Worm (Caenorhabditis elegans): ENCODE data around the gene C47D12.4.

The C47D12.4 gene

DNA sequence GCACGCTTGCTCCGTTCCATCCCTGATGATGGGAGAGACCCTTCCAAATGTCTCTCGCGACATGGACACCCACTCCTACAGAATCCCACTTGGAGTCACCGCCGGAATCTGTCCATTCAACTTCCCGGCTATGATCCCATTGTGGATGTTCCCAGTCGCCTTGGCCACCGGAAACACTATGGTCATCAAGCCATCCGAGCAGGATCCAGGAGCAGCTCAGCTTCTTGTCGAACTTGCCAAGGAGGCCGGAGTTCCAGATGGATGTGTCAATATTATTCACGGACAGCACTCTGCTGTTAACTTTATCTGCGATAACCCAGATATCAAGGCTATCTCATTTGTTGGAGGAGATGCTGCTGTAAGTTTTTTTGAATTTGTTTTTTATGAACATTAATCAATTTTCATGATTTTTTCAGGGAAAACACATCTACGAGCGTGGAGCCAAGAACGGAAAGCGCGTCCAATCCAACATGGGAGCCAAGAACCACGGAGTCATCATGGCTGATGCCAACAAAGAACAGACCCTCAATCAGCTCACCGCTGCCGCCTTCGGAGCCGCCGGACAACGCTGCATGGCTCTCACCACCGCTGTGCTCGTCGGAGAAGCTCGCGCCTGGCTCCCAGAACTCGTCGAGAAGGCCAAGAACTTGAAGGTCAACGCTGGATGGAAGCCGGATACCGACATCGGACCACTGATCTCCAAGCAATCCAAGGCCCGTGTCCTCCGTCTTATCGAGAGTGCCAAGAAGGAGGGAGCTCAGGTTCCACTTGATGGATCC lies 48.4 kb downstream of the C47D12.4 start:
- TF ChIP-seq cog-1 (tag; optimal IDR thresholded peaks at IDR 0.05) (no peak), tab-1 (GFP tag; IDR thresholded peaks at IDR 0.05) (no peak), med-1 (GFP tag; optimal IDR thresholded peaks at IDR 0.05; ENCODE audit: insufficient read depth) (no peak), klf-2 (GFP tag; conservative IDR thresholded peaks at IDR 0.05) (no peak), T22C8.4 (GFP tag; IDR thresholded peaks at IDR 0.05) (no peak), ref-1 (GFP tag; conservative IDR thresholded peaks at IDR 0.05) (no peak), ztf-23 (GFP tag; IDR thresholded peaks at IDR 0.05) (no peak), flt-1 (GFP tag; IDR thresholded peaks at IDR 0.05) (no peak), ztf-29 (GFP tag; IDR thresholded peaks at IDR 0.05) (no peak)

DNA sequence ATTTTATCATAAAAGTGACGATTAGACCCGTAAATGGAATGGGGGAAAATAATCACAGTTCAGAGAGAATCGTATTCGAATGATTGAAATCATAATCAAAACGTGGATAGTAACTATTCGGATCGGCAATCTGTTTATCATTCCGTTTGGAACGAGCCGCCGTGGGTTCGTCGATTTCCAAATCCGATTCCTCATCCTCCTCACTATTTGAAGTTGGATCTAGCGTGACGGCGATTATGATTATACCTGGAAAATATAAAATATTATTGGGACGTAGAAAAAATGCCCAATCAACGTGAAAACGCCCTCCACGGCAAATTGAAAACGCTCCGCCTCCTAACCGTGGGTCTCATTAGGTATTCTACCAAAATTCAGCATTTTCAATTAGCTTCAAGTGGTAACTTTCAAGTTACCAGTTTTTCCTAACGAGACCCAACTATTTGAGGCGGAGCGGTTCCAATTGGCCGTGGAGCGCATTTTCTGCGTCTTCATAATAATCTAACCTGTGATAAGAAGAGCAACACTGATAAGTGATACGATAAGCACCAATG lies 49.7 kb downstream of the C47D12.4 start:
- TF ChIP-seq ztf-23 (GFP tag; IDR thresholded peaks at IDR 0.05): no peak
- no peak for TF ChIP-seq tab-1 (GFP tag; IDR thresholded peaks at IDR 0.05)
- TF ChIP-seq T22C8.4 (GFP tag; IDR thresholded peaks at IDR 0.05): no peak
- TF ChIP-seq med-1 (GFP tag; optimal IDR thresholded peaks at IDR 0.05; ENCODE audit: insufficient read depth): no peak
- no peak for TF ChIP-seq klf-2 (GFP tag; conservative IDR thresholded peaks at IDR 0.05)
- TF ChIP-seq ztf-29 (GFP tag; IDR thresholded peaks at IDR 0.05): no peak
- no peak for TF ChIP-seq cog-1 (tag; optimal IDR thresholded peaks at IDR 0.05)
- TF ChIP-seq ref-1 (GFP tag; conservative IDR thresholded peaks at IDR 0.05): no peak
- no peak for TF ChIP-seq flt-1 (GFP tag; IDR thresholded peaks at IDR 0.05)

Data from whole organism, midembryonic.